Worm (Caenorhabditis elegans) whole organism, L2 larva: ENCODE data around the gene ced-11.

Source experiments
- C34F6.9 ChIP-seq: fragments of 150-350 bp; optimal IDR thresholded peaks from 2 replicates; lab custom pipeline; 2014; ENCODE audit warnings: missing biosample characterization, missing genetic modification characterization
- F13H6.1 ChIP-seq: sonication (generic microtip); optimal IDR thresholded peaks from 2 replicates; lab custom pipeline; 2016; ENCODE audit warnings: missing genetic modification characterization, missing compliant biosample characterization
- R02D3.7 ChIP-seq: fragments of 150-350 bp; optimal IDR thresholded peaks from 2 replicates; lab custom pipeline; 2014; ENCODE audit warnings: missing biosample characterization, missing genetic modification characterization
- Y55F3AM.14 ChIP-seq: fragments of 200-800 bp; sonication (Bioruptor generic); optimal IDR thresholded peaks from 2 replicates; lab custom pipeline; 2018; ENCODE audit warnings: mild to moderate bottlenecking, missing genetic modification characterization, missing compliant biosample characterization
- ZK546.5 ChIP-seq: sonication (generic microtip); optimal IDR thresholded peaks from 2 replicates; lab custom pipeline; 2017; ENCODE audit warnings: missing biosample characterization, missing genetic modification characterization
- aly-2 ChIP-seq: fragments of 150-350 bp; optimal IDR thresholded peaks from 2 replicates; lab custom pipeline; 2014; ENCODE audit warnings: missing biosample characterization, missing genetic modification characterization
- ama-1 ChIP-seq: fragments of 150-350 bp; optimal IDR thresholded peaks from 2 replicates; lab custom pipeline; 2018; ENCODE audit warnings: inconsistent platforms
- blmp-1 ChIP-seq: sonication (generic microtip); optimal IDR thresholded peaks from 2 replicates; lab custom pipeline; 2017; ENCODE audit warnings: missing genetic modification characterization, mild to moderate bottlenecking, missing compliant biosample characterization, antibody characterized with exemption, moderate library complexity; ENCODE audit not compliant: insufficient read depth
- ceh-82 ChIP-seq: fragments of 150-350 bp; optimal IDR thresholded peaks from 2 replicates; lab custom pipeline; 2014; ENCODE audit warnings: missing biosample characterization, missing genetic modification characterization
- crh-2 ChIP-seq: sonication (generic microtip); optimal IDR thresholded peaks from 2 replicates; lab custom pipeline; 2017; ENCODE audit warnings: missing biosample characterization, missing genetic modification characterization
- egl-27 ChIP-seq: sonication (generic microtip); optimal IDR thresholded peaks from 3 replicates; lab custom pipeline; 2017; ENCODE audit warnings: missing biosample characterization, missing genetic modification reagents, missing genetic modification characterization
- elt-3 ChIP-seq: sonication (generic microtip); optimal IDR thresholded peaks from 2 replicates; lab custom pipeline; 2017; ENCODE audit warnings: missing biosample characterization, missing genetic modification characterization
- gmeb-1 ChIP-seq: fragments of 150-350 bp; optimal IDR thresholded peaks from 2 replicates; lab custom pipeline; 2014; ENCODE audit warnings: missing biosample characterization, missing genetic modification characterization
- lin-11 ChIP-seq: fragments of 150-350 bp; sonication (generic microtip); optimal IDR thresholded peaks from 2 replicates; lab custom pipeline; 2014; ENCODE audit warnings: missing biosample characterization, missing genetic modification characterization, inconsistent platforms, mixed read lengths
- lin-13 ChIP-seq: fragments of 150-350 bp; optimal IDR thresholded peaks from 2 replicates; lab custom pipeline; 2014; ENCODE audit warnings: missing biosample characterization, missing genetic modification reagents, missing genetic modification characterization
- lin-39 ChIP-seq: fragments of 150-350 bp; optimal IDR thresholded peaks from 2 replicates; lab custom pipeline; 2014; ENCODE audit warnings: missing biosample characterization, missing genetic modification reagents, missing genetic modification characterization
- lsy-2 ChIP-seq, 2 experiments: fragments of 150-350 bp in 1 of 2; sonication (generic microtip) in 1 of 2; optimal IDR thresholded peaks; 2 replicates each; lab custom pipeline; 2014 to 2017; ENCODE audit warnings: missing biosample characterization in 2 of 2, missing genetic modification characterization in 2 of 2
- mab-5 ChIP-seq: fragments of 150-350 bp; optimal IDR thresholded peaks from 2 replicates; lab custom pipeline; 2014; ENCODE audit warnings: missing biosample characterization, missing genetic modification characterization
- mbf-1 ChIP-seq: sonication (generic microtip); optimal IDR thresholded peaks from 2 replicates; lab custom pipeline; 2017; ENCODE audit warnings: missing biosample characterization, missing genetic modification characterization
- mdl-1 ChIP-seq, 2 experiments: fragments of 150-350 bp in 1 of 2; sonication (generic microtip) in 1 of 2; optimal IDR thresholded peaks; 2 replicates each; lab custom pipeline; 2017; ENCODE audit warnings: missing biosample characterization in 2 of 2, missing genetic modification characterization in 2 of 2
- nhr-10 ChIP-seq: sonication (generic microtip); optimal IDR thresholded peaks from 2 replicates; lab custom pipeline; 2017; ENCODE audit warnings: missing biosample characterization, missing genetic modification characterization
- nhr-11 ChIP-seq: fragments of 150-350 bp; optimal IDR thresholded peaks from 2 replicates; lab custom pipeline; 2014; ENCODE audit warnings: missing biosample characterization, missing genetic modification characterization
- nhr-12 ChIP-seq: fragments of 150-350 bp; optimal IDR thresholded peaks from 2 replicates; lab custom pipeline; 2014; ENCODE audit warnings: missing biosample characterization, missing genetic modification characterization
- nhr-129 ChIP-seq: fragments of 150-350 bp; optimal IDR thresholded peaks from 2 replicates; lab custom pipeline; 2014; ENCODE audit warnings: missing biosample characterization, missing genetic modification characterization
- nhr-23 ChIP-seq: fragments of 150-350 bp; optimal IDR thresholded peaks from 2 replicates; lab custom pipeline; 2014; ENCODE audit warnings: missing biosample characterization, missing genetic modification reagents, missing genetic modification characterization
- nhr-237 ChIP-seq: fragments of 150-350 bp; optimal IDR thresholded peaks from 2 replicates; lab custom pipeline; 2014; ENCODE audit warnings: missing biosample characterization, missing genetic modification characterization
- nhr-25 ChIP-seq: fragments of 150-350 bp; sonication (generic microtip); optimal IDR thresholded peaks from 3 replicates; lab custom pipeline; 2014; ENCODE audit warnings: missing biosample characterization, missing genetic modification characterization
- nhr-6 ChIP-seq: fragments of 150-350 bp; optimal IDR thresholded peaks from 2 replicates; lab custom pipeline; 2014; ENCODE audit warnings: missing biosample characterization, missing genetic modification characterization
- nhr-77 ChIP-seq: fragments of 150-350 bp; optimal IDR thresholded peaks from 2 replicates; lab custom pipeline; 2014; ENCODE audit warnings: missing biosample characterization, missing genetic modification characterization
- sma-3 ChIP-seq: sonication (generic microtip); optimal IDR thresholded peaks from 2 replicates; lab custom pipeline; 2016; ENCODE audit warnings: missing genetic modification reagents, missing genetic modification characterization, missing compliant biosample characterization
- snpc-4 ChIP-seq: fragments of 150-350 bp; optimal IDR thresholded peaks from 2 replicates; lab custom pipeline; 2014; ENCODE audit warnings: missing biosample characterization, missing genetic modification characterization
- unc-39 ChIP-seq: fragments of 150-350 bp; optimal IDR thresholded peaks from 2 replicates; lab custom pipeline; 2014; ENCODE audit warnings: missing biosample characterization, missing genetic modification characterization
- unc-55 ChIP-seq: fragments of 150-350 bp; sonication (generic microtip); optimal IDR thresholded peaks from 3 replicates; lab custom pipeline; 2014; ENCODE audit warnings: missing biosample characterization, missing genetic modification reagents, missing genetic modification characterization
- unc-62 ChIP-seq: fragments of 150-350 bp; optimal IDR thresholded peaks from 2 replicates; lab custom pipeline; 2014; ENCODE audit warnings: missing biosample characterization, missing genetic modification reagents, missing genetic modification characterization
- zag-1 ChIP-seq: fragments of 150-350 bp; optimal IDR thresholded peaks from 2 replicates; lab custom pipeline; 2014; ENCODE audit warnings: missing biosample characterization, missing genetic modification characterization
- ztf-4 ChIP-seq: fragments of 150-350 bp; optimal IDR thresholded peaks from 2 replicates; lab custom pipeline; 2014; ENCODE audit warnings: missing biosample characterization, missing genetic modification characterization

The ced-11 gene

DNA sequence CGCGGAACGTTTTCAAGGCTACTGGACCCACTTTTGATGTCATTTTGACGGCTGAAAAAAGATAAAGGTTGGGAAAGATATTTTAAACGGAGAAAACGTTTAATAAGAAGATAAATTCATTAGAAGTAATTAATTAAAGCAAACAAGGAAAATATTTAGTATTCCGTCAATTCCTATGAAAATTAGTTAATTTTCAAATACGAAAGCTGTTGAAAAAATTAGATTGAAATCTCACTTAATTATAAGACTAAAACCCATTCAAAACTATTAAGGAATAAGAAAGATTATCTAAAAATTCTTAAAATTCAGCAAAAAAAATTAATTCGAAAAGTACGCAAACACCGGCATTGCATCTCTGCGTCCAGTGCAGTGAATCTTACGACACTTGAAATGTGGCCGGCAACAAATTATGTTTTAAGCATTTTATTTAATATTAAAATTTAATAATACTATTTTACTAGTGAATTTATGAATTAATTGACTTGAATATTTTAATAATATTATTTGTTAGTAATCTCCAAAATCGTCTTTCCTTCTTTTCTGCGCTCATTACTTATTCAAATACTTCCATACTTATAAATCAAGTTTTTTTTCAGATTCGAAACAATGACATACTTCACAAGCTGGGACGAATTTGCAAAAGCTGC, 25.5 kb downstream of the ced-11 start, which contains the start of the genes ZK512.2 and ZK512.4:
Gene ZK512.2, minus strand, starts transcription at position 51 of the 647 bp plus-strand sequence.
Gene ZK512.4, plus strand, starts transcription at position 597 of the 647 bp plus-strand sequence.
- TF ChIP-seq C34F6.9 (tag; lab: Kevin White, UChicago), result peak; percentile 28
- no peak for TF ChIP-seq nhr-6 (tag; lab: Kevin White, UChicago)
- peak; percentile 7 for TF ChIP-seq crh-2
- no peak for TF ChIP-seq nhr-12 (tag; lab: Kevin White, UChicago)
- no peak for TF ChIP-seq ceh-82 (tag; lab: Kevin White, UChicago)
- TF ChIP-seq lin-39, result no peak
- TF ChIP-seq nhr-10 (tag; lab: Kevin White, UChicago), result no peak
- TF ChIP-seq lin-13 (GFP tag; lab: Kevin White, UChicago), result no peak
- peak; percentile 38 for TF ChIP-seq unc-55 (GFP tag; lab: Kevin White, UChicago)
- TF ChIP-seq nhr-129 (tag; lab: Kevin White, UChicago), result no peak
- TF ChIP-seq lsy-2 (tag; optimal IDR thresholded peaks at IDR 0.05; lab: Kevin White, UChicago), result peak in 1 of 2 experiments; percentile 50
- no peak for TF ChIP-seq unc-62
- no peak for TF ChIP-seq zag-1 (tag; lab: Kevin White, UChicago)
- no peak for TF ChIP-seq blmp-1 (tag; lab: Kevin White, UChicago)
- TF ChIP-seq mbf-1 (tag; lab: Kevin White, UChicago), result no peak
- no peak for TF ChIP-seq lin-11 (tag; lab: Kevin White, UChicago)
- TF ChIP-seq gmeb-1 (tag; lab: Kevin White, UChicago), result peak; percentile 29
- no peak for TF ChIP-seq egl-27 (tag; lab: Kevin White, UChicago)
- TF ChIP-seq R02D3.7 (tag; lab: Kevin White, UChicago), result no peak

DNA sequence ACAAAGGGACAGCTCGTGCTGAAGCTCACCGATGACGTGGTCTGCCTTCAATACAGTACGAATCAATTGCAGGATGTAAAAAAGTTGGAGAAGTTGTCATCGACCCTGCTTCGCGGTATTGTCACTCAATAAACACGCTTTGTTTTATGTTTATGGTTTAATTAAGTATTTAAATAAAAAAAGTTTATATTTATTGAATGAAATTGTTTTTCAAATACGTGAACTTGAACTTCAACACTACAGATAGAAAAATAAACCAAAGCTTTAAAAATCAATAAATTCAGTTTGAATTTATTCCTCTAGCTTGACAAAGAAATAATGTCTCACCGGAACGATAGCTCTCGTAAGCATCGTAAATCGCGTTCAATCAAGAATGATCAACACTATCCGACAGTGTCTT, 26.4 kb downstream of the ced-11 start, which contains the start of gene ZK512.8:
Gene ZK512.8, plus strand, starts transcription at position 301 of the 400 bp plus-strand sequence.
- TF ChIP-seq sma-3 (no peak), nhr-11 (tag; lab: Kevin White, UChicago) (no peak), Y55F3AM.14 (GFP tag; lab: Kevin White, UChicago) (no peak), aly-2 (no peak), gmeb-1 (tag; lab: Kevin White, UChicago) (no peak), lin-13 (GFP tag; lab: Kevin White, UChicago) (no peak)

- TF ChIP-seq elt-3 (tag; lab: Kevin White, UChicago) (no peak), aly-2 (no peak), unc-39 (no peak), crh-2 (no peak), mdl-1 (tag; optimal IDR thresholded peaks at IDR 0.05; lab: Kevin White, UChicago) (no peak), ama-1 (lab: Kevin White, UChicago) (no peak), nhr-25 (tag; lab: Kevin White, UChicago) (no peak), Y55F3AM.14 (GFP tag; lab: Kevin White, UChicago) (no peak)
Observed at ce11 chrIII:9149132-9149531, 29.8 kb downstream of the ced-11 start.

DNA sequence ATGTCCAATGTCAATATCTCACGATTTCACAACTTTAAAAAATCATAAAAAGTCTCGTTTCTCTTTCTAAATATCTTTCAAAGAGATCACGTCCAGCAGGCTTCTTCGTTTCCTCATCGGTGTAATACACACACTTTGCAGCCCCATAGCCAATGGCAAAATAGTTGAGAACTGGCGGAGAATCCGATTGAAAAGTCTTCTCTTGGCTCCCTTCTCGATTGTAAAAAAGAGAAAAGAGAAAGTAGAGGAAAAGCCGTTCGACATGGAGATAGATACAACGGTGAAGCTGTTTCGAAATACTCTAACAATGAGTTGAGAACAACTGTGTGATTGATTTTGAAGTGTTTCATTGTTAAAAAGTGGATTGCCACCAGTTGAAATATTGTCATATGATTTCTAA, 32.4 kb downstream of the ced-11 start:
- TF ChIP-seq ztf-4 (tag; lab: Kevin White, UChicago) (no peak), lin-39 (no peak), mab-5 (tag; lab: Kevin White, UChicago) (no peak), nhr-23 (tag; lab: Kevin White, UChicago) (no peak), lin-11 (tag; lab: Kevin White, UChicago) (no peak), lsy-2 (tag; optimal IDR thresholded peaks at IDR 0.05; lab: Kevin White, UChicago) (peak in 1 of 2 experiments; percentile 27), F13H6.1 (peak; percentile 18), C34F6.9 (tag; lab: Kevin White, UChicago) (peak; percentile 54), ZK546.5 (no peak), snpc-4 (tag; lab: Kevin White, UChicago) (no peak), nhr-77 (tag; lab: Kevin White, UChicago) (no peak), nhr-237 (tag; lab: Kevin White, UChicago) (no peak), nhr-129 (tag; lab: Kevin White, UChicago) (peak; percentile 50), mdl-1 (tag; optimal IDR thresholded peaks at IDR 0.05; lab: Kevin White, UChicago) (no peak)
